Fruit fly (Drosophila melanogaster): ENCODE data around the gene danr.

danr gene

DNA sequence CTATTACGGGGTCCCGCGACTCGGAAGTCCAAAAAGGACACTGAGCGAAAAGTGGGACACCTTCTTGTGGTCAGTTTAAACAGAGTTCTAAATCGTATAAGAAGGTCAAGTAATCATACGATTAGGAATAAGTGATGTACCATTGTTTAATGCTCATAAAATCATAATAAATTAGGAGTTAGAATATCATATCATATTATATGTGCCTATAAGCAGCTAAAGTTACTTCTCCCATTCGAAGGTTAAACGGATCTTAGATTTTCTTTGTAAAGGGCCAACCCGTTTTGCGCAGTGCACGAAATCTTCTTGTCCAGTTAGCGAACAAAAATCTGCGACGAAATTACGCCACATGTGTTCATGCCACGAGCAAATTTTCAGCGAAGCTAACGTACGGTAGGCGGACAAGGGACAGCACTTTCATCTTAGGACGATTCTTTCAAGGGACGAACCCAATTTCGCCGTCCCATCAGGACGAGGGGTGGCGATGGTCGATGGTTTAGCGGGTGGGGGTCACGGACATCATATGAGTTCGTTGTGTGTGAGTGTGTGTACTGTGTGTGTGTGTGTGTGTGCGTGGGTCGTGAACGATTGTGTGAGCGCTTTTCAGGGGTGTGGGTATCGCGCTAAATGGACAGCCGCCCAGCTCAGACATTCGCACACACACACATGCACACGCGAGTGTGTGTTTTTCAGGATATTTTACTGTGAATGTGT, 30.5 kb downstream of the danr start (continued):
- TF ChIP-seq CG18599 (GFP tag; optimal IDR thresholded peaks at IDR 0.05) (peak; percentile 69), CG15269 (tag; optimal IDR thresholded peaks at IDR 0.05) (peak; percentile 52), CG11560 (tag; IDR thresholded peaks at IDR 0.05) (no peak), CG9437 (GFP tag; optimal IDR thresholded peaks at IDR 0.05) (peak; percentile 4), Jarid2 (GFP tag; optimal IDR thresholded peaks at IDR 0.05) (peak; percentile 5), CG6813 (GFP tag; optimal IDR thresholded peaks at IDR 0.05) (peak; percentile 32), CG11247 (GFP tag; IDR thresholded peaks at IDR 0.05) (no peak), dmrt11E (tag; optimal IDR thresholded peaks at IDR 0.05) (peak; percentile 36), zfh1 (GFP tag; IDR thresholded peaks at IDR 0.05) (0 out of 3 replicates have a peak, but pooled peaks have one; percentile 9), CG6272 (GFP tag; IDR thresholded peaks at IDR 0.05) (0 out of 2 replicates have a peak, but pooled peaks have one; percentile 18), sd (tag; optimal IDR thresholded peaks at IDR 0.05) (no peak), fd96Cb (tag; optimal IDR thresholded peaks at IDR 0.05) (peak; percentile 60), gcm (GFP tag; optimal IDR thresholded peaks at IDR 0.05) (no peak), Hsf (GFP tag; optimal IDR thresholded peaks at IDR 0.05) (peak; percentile 31), mam (GFP tag; optimal IDR thresholded peaks at IDR 0.05) (peak; percentile 14), prd (optimal IDR thresholded peaks at IDR 0.05) (no peak), prd (GFP tag; IDR thresholded peaks at IDR 0.05) (peak; percentile 51; the same call in 1 of the 3 replicates), NC2α (GFP tag; optimal IDR thresholded peaks at IDR 0.05) (no peak), MBD-R2 (GFP tag; IDR thresholded peaks at IDR 0.05) (no peak), CG8089 (GFP tag; optimal IDR thresholded peaks at IDR 0.05) (no peak), chinmo (GFP tag; IDR thresholded peaks at IDR 0.05; ENCODE audit: partially characterized antibody) (no peak), CG7839 (tag; optimal IDR thresholded peaks at IDR 0.05) (peak; percentile 65), CG2120 (GFP tag; optimal IDR thresholded peaks at IDR 0.05) (peak; percentile 56), otp (GFP tag; IDR thresholded peaks at IDR 0.05) (no peak), Hr51 (GFP tag; optimal IDR thresholded peaks at IDR 0.05) (peak in 1 of 2 experiments; percentile 52), CG17186 (GFP tag; optimal IDR thresholded peaks at IDR 0.05) (no peak), br (optimal IDR thresholded peaks at IDR 0.05) (no peak), BEAF-32 (GFP tag; optimal IDR thresholded peaks at IDR 0.05) (no peak), Med (GFP tag) (peak; percentile 46), dimm (GFP tag; IDR thresholded peaks at IDR 0.05) (no peak), run (tag; optimal IDR thresholded peaks at IDR 0.05) (no peak), sens (GFP tag) (peak; percentile 88), Mes4 (GFP tag; optimal IDR thresholded peaks at IDR 0.05) (no peak), kni (GFP tag; optimal IDR thresholded peaks at IDR 0.05) (no peak), tup (GFP tag; optimal IDR thresholded peaks at IDR 0.05) (no peak), CG31441 (GFP tag; IDR thresholded peaks at IDR 0.05) (peak; percentile 51; the same call in 1 of the 2 replicates), disco-r (GFP tag; optimal IDR thresholded peaks at IDR 0.05) (no peak), CG2712 (tag; optimal IDR thresholded peaks at IDR 0.05) (peak; percentile 60), BtbVII (GFP tag; optimal IDR thresholded peaks at IDR 0.05) (peak; percentile 41), nerfin-2 (GFP tag; IDR thresholded peaks at IDR 0.05; ENCODE audit: partially characterized antibody) (no peak), CG4282 (GFP tag; optimal IDR thresholded peaks at IDR 0.05) (no peak), croc (GFP tag; conservative IDR thresholded peaks at IDR 0.05) (no peak), Eip74EF (GFP tag; optimal IDR thresholded peaks at IDR 0.05) (peak in 1 of 2 experiments; percentile 11), CG10274 (GFP tag; optimal IDR thresholded peaks at IDR 0.05) (peak; percentile 15), phol (tag; optimal IDR thresholded peaks at IDR 0.05) (peak; percentile 54), amos (GFP tag; IDR thresholded peaks at IDR 0.05; ENCODE audit: partially characterized antibody) (no peak), Fer1 (GFP tag; optimal IDR thresholded peaks at IDR 0.05) (peak; percentile 60), bab2 (GFP tag; optimal IDR thresholded peaks at IDR 0.05) (peak; percentile 16), CoRest (tag; optimal IDR thresholded peaks at IDR 0.05) (peak; percentile 65)
